Worm (Caenorhabditis elegans) whole organism, L3 larva: ENCODE data around the gene mrpl-41.

Experiments used
- aly-2 ChIP-seq: fragments of 150-350 bp; optimal IDR thresholded peaks from 2 replicates; lab custom pipeline; 2014; ENCODE audit warnings: missing biosample characterization, missing genetic modification characterization
- ceh-9 ChIP-seq: sonication (generic microtip); optimal IDR thresholded peaks from 2 replicates; lab custom pipeline; 2018; ENCODE audit warnings: missing biosample characterization, missing genetic modification characterization
- egl-27 ChIP-seq: sonication (generic microtip); optimal IDR thresholded peaks from 4 replicates; lab custom pipeline; 2017; ENCODE audit warnings: missing biosample characterization, missing genetic modification reagents, missing genetic modification characterization
- mdl-1 ChIP-seq: fragments of 150-350 bp; optimal IDR thresholded peaks from 2 replicates; lab custom pipeline; 2014; ENCODE audit warnings: missing biosample characterization, missing genetic modification characterization
- nhr-25 ChIP-seq: sonication (generic microtip); optimal IDR thresholded peaks from 2 replicates; lab custom pipeline; 2017; ENCODE audit warnings: missing biosample characterization, missing genetic modification characterization
- nhr-67 ChIP-seq: fragments of 150-350 bp; optimal IDR thresholded peaks from 2 replicates; lab custom pipeline; 2014; ENCODE audit warnings: missing biosample characterization, missing genetic modification characterization
- sea-2 ChIP-seq: fragments of 150-350 bp; sonication (generic microtip); optimal IDR thresholded peaks from 4 replicates; lab custom pipeline; 2014; ENCODE audit warnings: missing biosample characterization, missing genetic modification reagents, missing genetic modification characterization
- snpc-4 ChIP-seq: fragments of 150-350 bp; optimal IDR thresholded peaks from 2 replicates; lab custom pipeline; 2014; ENCODE audit warnings: missing biosample characterization, missing genetic modification characterization
- unc-62 ChIP-seq: fragments of 150-350 bp; sonication (generic microtip); optimal IDR thresholded peaks from 4 replicates; lab custom pipeline; 2014; ENCODE audit warnings: missing biosample characterization, missing genetic modification reagents, missing genetic modification characterization

- TF ChIP-seq snpc-4 (tag; lab: Kevin White, UChicago) (no peak), sea-2 (GFP tag; lab: Kevin White, UChicago) (no peak), egl-27 (tag; lab: Kevin White, UChicago) (no peak), ceh-9 (tag; lab: Kevin White, UChicago) (no peak), unc-62 (GFP tag; lab: Kevin White, UChicago) (no peak), mdl-1 (no peak), aly-2 (tag; lab: Kevin White, UChicago) (no peak), nhr-67 (tag; lab: Kevin White, UChicago) (no peak), nhr-25 (tag; lab: Kevin White, UChicago) (no peak)
These were observed 6.3 kb upstream of the mrpl-41 start, which contains the start of gene trul-1 for ce11 chrII:282483-282882.
